Fruit fly (Drosophila melanogaster): ENCODE results near the gene Prosbeta4.

DNA sequence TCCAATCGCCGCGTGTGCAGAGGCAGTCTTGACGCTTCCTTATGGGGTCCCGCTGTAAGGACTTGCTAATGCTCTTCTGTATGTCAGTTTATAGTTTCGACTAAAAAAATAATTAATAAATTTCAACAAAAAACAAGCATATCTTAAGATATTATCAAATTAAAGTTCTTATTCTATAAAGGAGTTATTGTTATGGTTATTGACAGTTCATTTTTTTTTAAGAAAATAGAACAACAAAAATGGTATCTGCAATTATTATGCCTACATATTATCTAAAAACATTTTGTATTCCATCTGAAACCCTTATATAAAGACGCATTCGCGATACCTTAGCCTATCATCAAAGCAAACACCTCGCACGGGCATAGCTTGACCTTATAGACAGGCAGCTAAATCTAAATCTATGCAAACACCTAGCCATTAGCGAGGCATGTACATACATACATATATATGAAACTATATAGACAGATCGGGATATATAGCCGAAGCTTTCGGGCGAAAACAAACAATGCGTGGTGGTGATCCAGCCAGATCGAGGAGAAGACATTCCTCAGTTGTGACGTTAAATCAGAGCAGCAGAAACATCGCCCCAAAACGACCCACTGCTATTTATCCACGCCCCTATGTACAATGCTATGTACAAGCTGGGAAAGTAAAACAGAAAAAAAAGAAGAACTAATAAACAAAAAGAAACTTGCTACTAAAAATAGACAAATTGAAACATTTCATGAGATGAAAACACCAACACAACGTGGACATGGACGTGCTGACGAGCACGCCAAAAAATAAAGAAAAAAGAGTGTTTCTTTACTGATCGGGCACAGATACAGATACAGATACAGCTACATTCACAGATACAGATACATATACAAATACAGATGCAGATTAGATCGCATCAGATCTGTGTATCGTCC lies 28.8 kb upstream of the Prosbeta4 start, which contains the start of gene ppk17:
- TF ChIP-seq pad (GFP tag; optimal IDR thresholded peaks at IDR 0.05) (no peak), bab1 (GFP tag; optimal IDR thresholded peaks at IDR 0.05) (no peak), Crg-1 (GFP tag; optimal IDR thresholded peaks at IDR 0.05) (no peak), CG33017 (tag; optimal IDR thresholded peaks at IDR 0.05) (no peak), CG7045 (GFP tag; optimal IDR thresholded peaks at IDR 0.05) (no peak), ovo (GFP tag; optimal IDR thresholded peaks at IDR 0.05) (no peak), tj (GFP tag; optimal IDR thresholded peaks at IDR 0.05) (no peak), CG12768 (GFP tag; optimal IDR thresholded peaks at IDR 0.05) (no peak), cnc (optimal IDR thresholded peaks at IDR 0.05) (no peak), kay (GFP tag; ENCODE audit: borderline replicate concordance) (peak; percentile 32), toe (GFP tag; optimal IDR thresholded peaks at IDR 0.05) (no peak), Clk (GFP tag; optimal IDR thresholded peaks at IDR 0.05) (no peak), CG5204 (GFP tag; optimal IDR thresholded peaks at IDR 0.05) (no peak), CG1620 (GFP tag; optimal IDR thresholded peaks at IDR 0.05) (no peak)

All from whole organism, adult.